Fruit fly (Drosophila melanogaster): ENCODE results near the gene CG10508.

dm6 chr3L:21251381-21251780, 41.4 kb downstream of the CG10508 start:
- no peak for TF ChIP-seq CTCF (optimal IDR thresholded peaks at IDR 0.05)
- TF ChIP-seq CG8478 (optimal IDR thresholded peaks at IDR 0.05) = no peak
